Worm (Caenorhabditis elegans): ENCODE measurements around the gene abu-13.
A peak's percentile ranks its signal among the peaks of the same experiment; 100 is the strongest.

abu-13 gene

ce11 chrIII:6914840-6915239 is 30.9 kb downstream of the abu-13 start:
- TF ChIP-seq xbp-1 (tag; optimal IDR thresholded peaks at IDR 0.05) (no peak), aly-2 (tag; optimal IDR thresholded peaks at IDR 0.05) (no peak), C16A3.4 (tag; optimal IDR thresholded peaks at IDR 0.05) (no peak), nhr-19 (GFP tag; conservative IDR thresholded peaks at IDR 0.05) (no peak), alr-1 (tag; optimal IDR thresholded peaks at IDR 0.05; ENCODE audit: borderline replicate concordance) (no peak), nhr-71 (tag; optimal IDR thresholded peaks at IDR 0.05) (peak; percentile 3), unc-86 (tag; optimal IDR thresholded peaks at IDR 0.05) (peak; percentile 6), nhr-28 (tag; optimal IDR thresholded peaks at IDR 0.05) (no peak), lin-13 (GFP tag; optimal IDR thresholded peaks at IDR 0.05) (no peak), lin-14 (GFP tag; optimal IDR thresholded peaks at IDR 0.05) (peak; percentile 62), skn-1 (tag; optimal IDR thresholded peaks at IDR 0.05) (no peak), F16B12.6 (tag; optimal IDR thresholded peaks at IDR 0.05) (no peak), pag-3 (tag; optimal IDR thresholded peaks at IDR 0.05; ENCODE audit: borderline replicate concordance, insufficient read depth) (no peak), ets-5 (GFP tag; IDR thresholded peaks at IDR 0.05) (no peak), fkh-4 (tag; optimal IDR thresholded peaks at IDR 0.05; ENCODE audit: borderline replicate concordance) (no peak), lir-3 (tag; optimal IDR thresholded peaks at IDR 0.05; ENCODE audit: poor library complexity) (no peak), elt-3 (tag; optimal IDR thresholded peaks at IDR 0.05) (no peak), Y116A8C.19 (tag; optimal IDR thresholded peaks at IDR 0.05; ENCODE audit: borderline replicate concordance) (no peak)

ce11 chrIII:6912381-6912780 is 33.3 kb downstream of the abu-13 start, which contains the start of gene pdf-1:
TSS of gene pdf-1 (minus strand) at chrIII:6912481.
- peak; percentile 2 for TF ChIP-seq lin-14 (GFP tag; optimal IDR thresholded peaks at IDR 0.05)
- no peak for TF ChIP-seq mdl-1 (tag; optimal IDR thresholded peaks at IDR 0.05)

DNA sequence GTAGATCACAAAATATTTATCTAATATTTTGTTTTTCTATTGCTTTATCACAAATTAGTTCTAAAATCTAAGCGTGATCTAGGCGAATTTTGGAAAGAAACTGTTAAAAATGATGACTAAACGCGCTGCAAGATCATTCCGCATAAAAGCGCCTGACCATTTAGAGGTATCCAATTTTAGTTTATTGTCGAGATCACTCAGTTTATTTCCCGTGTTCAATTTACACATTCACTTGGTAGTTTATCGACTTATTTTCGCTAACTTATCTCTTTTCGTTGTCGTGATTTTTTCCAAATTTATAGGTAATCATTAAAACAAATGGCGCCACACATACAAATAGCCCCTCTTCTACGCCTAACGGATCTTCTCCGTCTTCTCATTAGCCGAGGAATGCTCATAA is 39.3 kb downstream of the abu-13 start, which contains the start of gene T07E3.2:
T07E3.2 (plus strand) TSS at position 301 of the 400 bp plus-strand sequence.
- peak; percentile 10 for TF ChIP-seq unc-130 (tag; optimal IDR thresholded peaks at IDR 0.05)
- TF ChIP-seq mab-9 (GFP tag; IDR thresholded peaks at IDR 0.05): no peak

DNA sequence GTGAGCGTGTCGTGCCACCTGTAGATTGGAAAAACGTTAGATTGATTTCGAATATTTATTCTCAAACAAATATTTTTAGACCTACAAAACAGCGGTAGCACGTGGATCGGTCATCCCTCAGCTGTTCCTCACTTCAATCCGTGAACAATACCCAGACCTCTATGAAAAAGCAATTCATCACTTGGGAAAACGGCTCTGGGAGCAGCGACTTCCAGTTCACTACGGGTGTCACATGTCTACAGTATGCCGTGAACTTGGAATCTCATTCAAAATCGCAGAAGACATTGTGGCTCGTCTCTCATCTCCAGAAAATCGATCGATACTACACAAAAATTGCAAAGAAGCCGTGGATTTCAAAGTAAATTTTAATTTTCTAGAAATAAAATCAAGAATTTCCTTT is 41.2 kb downstream of the abu-13 start:
- TF ChIP-seq lsy-2 (tag; optimal IDR thresholded peaks at IDR 0.05) (peak in 1 of 2 experiments; percentile 51), snpc-4 (tag; optimal IDR thresholded peaks at IDR 0.05) (no peak), nhr-20 (tag; optimal IDR thresholded peaks at IDR 0.05) (no peak), isw-1 (GFP tag; IDR thresholded peaks at IDR 0.05) (no peak), ztf-11 (tag; optimal IDR thresholded peaks at IDR 0.05) (no peak), efl-1 (optimal IDR thresholded peaks at IDR 0.05) (no peak), efl-1 (GFP tag; optimal IDR thresholded peaks at IDR 0.05 in 1 of 2) (peak in 1 of 2 experiments; percentile 58), lin-14 (GFP tag; optimal IDR thresholded peaks at IDR 0.05) (peak; percentile 6), zip-4 (GFP tag; optimal IDR thresholded peaks at IDR 0.05) (no peak), aha-1 (tag; optimal IDR thresholded peaks at IDR 0.05) (no peak), egl-13 (tag; optimal IDR thresholded peaks at IDR 0.05) (no peak), rnt-1 (tag; optimal IDR thresholded peaks at IDR 0.05) (peak; percentile 52), snu-23 (GFP tag; optimal IDR thresholded peaks at IDR 0.05) (no peak)

ce11 chrIII:6903056-6903977 is 42.4 kb downstream of the abu-13 start, which contains the start of the genes brc-2 and T07E3.3:
TSS of gene brc-2 (minus strand) at chrIII:6903106.
TSS of gene T07E3.3 (plus strand) at chrIII:6903877.
- TF ChIP-seq mab-9 (GFP tag; IDR thresholded peaks at IDR 0.05): no peak
- peak in 1 of 2 experiments; percentile 17 for TF ChIP-seq lin-35 (GFP tag; optimal IDR thresholded peaks at IDR 0.05)
- no peak for TF ChIP-seq ztf-4 (tag; optimal IDR thresholded peaks at IDR 0.05)
- TF ChIP-seq ceh-82 (tag; optimal IDR thresholded peaks at IDR 0.05): peak in 1 of 3 experiments; percentile 9
- peak; percentile 5 for TF ChIP-seq nhr-71 (tag; optimal IDR thresholded peaks at IDR 0.05)
- TF ChIP-seq efl-1 (optimal IDR thresholded peaks at IDR 0.05): peak in 1 of 2 experiments; percentile 13
- no peak for TF ChIP-seq efl-1 (GFP tag; optimal IDR thresholded peaks at IDR 0.05 in 1 of 2)
- TF ChIP-seq dsc-1 (tag; optimal IDR thresholded peaks at IDR 0.05): peak; percentile 31
- TF ChIP-seq elt-2 (tag; optimal IDR thresholded peaks at IDR 0.05): peak; percentile 19
- TF ChIP-seq lsy-2 (tag; optimal IDR thresholded peaks at IDR 0.05): peak in 1 of 2 experiments; percentile 54
- TF ChIP-seq ets-5 (GFP tag; IDR thresholded peaks at IDR 0.05): no peak
- TF ChIP-seq lin-14 (GFP tag; optimal IDR thresholded peaks at IDR 0.05): peak; percentile 66
- TF ChIP-seq nhr-85 (tag): peak; percentile 43
- TF ChIP-seq nhr-47 (tag; optimal IDR thresholded peaks at IDR 0.05): peak; percentile 1
- TF ChIP-seq blmp-1 (tag; optimal IDR thresholded peaks at IDR 0.05): peak; percentile 27
- peak; percentile 3 for TF ChIP-seq tbx-2 (tag; optimal IDR thresholded peaks at IDR 0.05)
- TF ChIP-seq isw-1 (GFP tag; IDR thresholded peaks at IDR 0.05): no peak
- TF ChIP-seq zip-4 (GFP tag; optimal IDR thresholded peaks at IDR 0.05): no peak
- TF ChIP-seq snu-23 (GFP tag; optimal IDR thresholded peaks at IDR 0.05): peak; percentile 1

Measured in whole organism, L1 larva.